Worm (Caenorhabditis elegans) whole organism, late embryonic: ENCODE data around the gene C18B2.3.

Source experiments
- Y22D7AL.16 ChIP-seq: sonication (generic microtip); optimal IDR thresholded peaks from 2 replicates; lab custom pipeline; 2016; ENCODE audit warnings: missing genetic modification characterization, missing compliant biosample characterization

The C18B2.3 gene

DNA sequence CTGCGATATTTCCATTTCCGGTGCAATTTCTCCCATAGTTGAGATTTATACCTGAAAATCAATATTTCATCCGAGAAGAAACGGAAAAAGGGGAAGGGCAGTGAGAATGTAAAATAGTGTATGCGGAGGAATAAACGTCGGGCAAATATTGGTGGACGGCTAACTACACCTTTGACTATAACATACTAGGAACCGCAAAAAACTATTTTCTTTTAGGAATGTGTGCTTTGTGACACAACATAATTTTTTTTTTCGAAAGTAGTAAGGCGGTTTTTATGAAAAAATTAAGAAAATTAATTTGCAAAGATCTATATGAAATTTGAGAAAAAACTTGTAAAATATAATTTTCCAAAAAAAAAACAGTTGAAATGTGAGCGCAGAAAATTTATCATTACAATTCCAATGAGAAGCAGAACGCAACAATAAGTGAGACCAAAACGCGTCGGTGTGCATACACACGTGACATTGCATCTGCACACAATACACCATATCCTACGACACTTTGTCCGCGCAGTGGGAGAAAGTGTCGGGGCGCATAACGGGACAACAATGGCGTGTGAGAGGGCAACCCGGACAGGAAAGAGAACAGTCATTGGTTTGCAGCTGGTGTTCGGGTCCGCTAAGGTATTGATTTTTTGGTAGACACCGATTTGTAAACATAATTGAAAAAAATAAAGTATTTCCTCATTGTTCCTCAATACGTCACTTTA lies 48.6 kb downstream of the C18B2.3 start, which contains the start of the genes sax-1 and R11G1.2 (continued):
- TF ChIP-seq Y22D7AL.16 (tag; lab: Kevin White, UChicago) = no peak
- TF ChIP-seq, all 69 proteins: peak for 11
